Worm (Caenorhabditis elegans) whole organism, early embryonic: ENCODE results near the gene Y56A3A.30.

ENCODE experiments used
- ama-1 ChIP-seq: fragments of 150-350 bp; optimal IDR thresholded peaks from 2 replicates; lab custom pipeline; 2014
- ceh-36 ChIP-seq: sonication (generic microtip); optimal IDR thresholded peaks from 2 replicates; lab custom pipeline; 2016; ENCODE audit warnings: missing genetic modification characterization, inconsistent platforms, missing compliant biosample characterization
- ets-7 ChIP-seq: sonication (generic microtip); optimal IDR thresholded peaks from 2 replicates; lab custom pipeline; 2016; ENCODE audit warnings: missing genotype, missing genetic modification characterization, missing compliant biosample characterization
- flt-1 ChIP-seq: fragments of 200-800 bp; sonication (Bioruptor generic); IDR thresholded peaks from 2 replicates; pipeline ENCODE4 v1.3.6; 2022; ENCODE audit warnings: missing genetic modification characterization, missing compliant biosample characterization
- hmbx-1 ChIP-seq: sonication (generic microtip); optimal IDR thresholded peaks from 2 replicates; lab custom pipeline; 2016; ENCODE audit warnings: mild to moderate bottlenecking, missing genetic modification characterization, missing compliant biosample characterization
- hnd-1 ChIP-seq: sonication (generic microtip); optimal IDR thresholded peaks from 2 replicates; lab custom pipeline; 2016; ENCODE audit warnings: missing genetic modification characterization, missing compliant biosample characterization
- pes-1 ChIP-seq: fragments of 200-800 bp; sonication (Bioruptor generic); IDR thresholded peaks from 2 replicates; pipeline ENCODE4 v1.3.6; 2022; ENCODE audit warnings: missing genetic modification reagents, missing genetic modification characterization, missing compliant biosample characterization
- tbx-11 ChIP-seq: fragments of 200-800 bp; sonication (Bioruptor generic); IDR thresholded peaks from 2 replicates; pipeline ENCODE4 v1.3.6; 2022; ENCODE audit warnings: missing genetic modification characterization, missing compliant biosample characterization
- tbx-37 ChIP-seq: fragments of 200-800 bp; sonication (Bioruptor generic); conservative IDR thresholded peaks from 2 replicates; pipeline ENCODE4 v1.3.6; 2022; ENCODE audit warnings: missing genetic modification reagents, missing genetic modification characterization, missing compliant biosample characterization

- TF ChIP-seq ama-1 (lab: Kevin White, UChicago) (no peak), tbx-37 (GFP tag; lab: Robert Waterston, UW) (no peak), ceh-36 (tag; lab: Kevin White, UChicago) (no peak), hmbx-1 (tag; lab: Kevin White, UChicago) (no peak), flt-1 (GFP tag; lab: Robert Waterston, UW) (no peak), tbx-11 (no peak), hnd-1 (tag; lab: Kevin White, UChicago) (no peak), ets-7 (tag; lab: Kevin White, UChicago) (no peak), pes-1 (GFP tag; lab: Robert Waterston, UW) (no peak)
These were observed 20.7 kb upstream of the Y56A3A.30 start for ce11 chrIII:11999543-11999942.
